Worm (Caenorhabditis elegans): Measurements from ENCODE around the gene cyl-1.

The cyl-1 gene

DNA sequence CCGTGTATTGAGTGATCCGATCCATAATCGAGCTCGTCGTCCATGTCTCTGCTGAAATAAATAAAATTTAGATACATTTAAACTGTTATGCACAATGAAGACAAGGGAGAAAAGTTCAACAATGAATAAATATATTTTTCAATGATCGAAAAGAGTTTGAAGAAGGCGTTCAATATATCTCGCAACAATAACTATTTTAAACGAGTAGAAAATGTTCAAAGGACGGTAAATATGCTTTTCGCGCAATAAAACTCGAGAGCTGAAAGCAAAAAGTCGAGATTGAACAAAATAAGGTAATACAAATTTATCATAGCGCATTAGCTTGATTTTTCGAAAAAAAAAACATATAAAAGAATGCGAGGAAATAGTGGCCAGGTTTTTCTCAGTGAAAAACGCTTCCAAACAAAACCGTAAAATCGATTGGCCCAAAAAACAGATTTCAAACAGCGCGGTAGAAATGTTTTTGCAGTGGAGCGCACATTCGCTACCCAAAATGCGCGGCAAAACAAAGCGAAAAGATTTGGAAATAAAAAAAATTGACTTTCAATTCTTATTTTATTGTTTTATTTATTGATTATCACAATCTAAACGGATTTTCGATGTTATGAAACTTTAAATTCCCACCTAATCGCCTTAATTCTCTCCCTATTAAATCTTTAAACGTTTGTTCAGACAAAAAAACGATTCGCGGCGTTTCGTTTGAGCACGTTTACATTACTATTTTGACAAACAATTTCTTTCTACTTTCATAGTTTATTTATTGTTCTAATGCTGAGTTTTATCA lies 47.5 kb upstream of the cyl-1 start, which contains the start of the genes kup-1 and F10C2.4 (continued):
- TF ChIP-seq unc-39 (tag; optimal IDR thresholded peaks at IDR 0.05) (no peak), nhr-237 (tag; optimal IDR thresholded peaks at IDR 0.05) (no peak), ZK337.2 (GFP tag; IDR thresholded peaks at IDR 0.05) (no peak), ztf-7 (tag; optimal IDR thresholded peaks at IDR 0.05) (no peak), nhr-6 (tag; optimal IDR thresholded peaks at IDR 0.05) (peak; percentile 88), hif-1 (tag; optimal IDR thresholded peaks at IDR 0.05) (no peak), ceh-82 (tag; optimal IDR thresholded peaks at IDR 0.05) (no peak), nhr-28 (tag; optimal IDR thresholded peaks at IDR 0.05) (peak; percentile 23), hlh-11 (tag; optimal IDR thresholded peaks at IDR 0.05) (no peak), aly-2 (tag; optimal IDR thresholded peaks at IDR 0.05) (no peak), skn-1 (tag; optimal IDR thresholded peaks at IDR 0.05) (no peak), dpl-1 (GFP tag; optimal IDR thresholded peaks at IDR 0.05) (peak; percentile 91)

- TF ChIP-seq Y5F2A.4 (GFP tag; optimal IDR thresholded peaks at IDR 0.05) (no peak), daf-8 (GFP tag; IDR thresholded peaks at IDR 0.05) (no peak), pha-4 (GFP tag; IDR thresholded peaks at IDR 0.05) (no peak), pha-4 (tag; optimal IDR thresholded peaks at IDR 0.05) (peak; percentile 5), aly-2 (tag; optimal IDR thresholded peaks at IDR 0.05) (no peak), dmd-6 (GFP tag; IDR thresholded peaks at IDR 0.05) (no peak), hlh-11 (tag; optimal IDR thresholded peaks at IDR 0.05) (peak; percentile 19), nhr-25 (tag; optimal IDR thresholded peaks at IDR 0.05; ENCODE audit: borderline replicate concordance, insufficient read depth) (peak; percentile 59), hmg-1.1 (GFP tag; IDR thresholded peaks at IDR 0.05) (no peak), unc-62 (GFP tag; optimal IDR thresholded peaks at IDR 0.05 in 1 of 2) (peak in 1 of 2 experiments; percentile 90), unc-62 (tag; optimal IDR thresholded peaks at IDR 0.05) (no peak), nhr-6 (tag; optimal IDR thresholded peaks at IDR 0.05) (peak; percentile 63), nhr-48 (tag; optimal IDR thresholded peaks at IDR 0.05) (no peak), nhr-77 (tag; optimal IDR thresholded peaks at IDR 0.05) (no peak)
Observed at ce11 chrV:12039755-12040154, 46.2 kb upstream of the cyl-1 start.

DNA sequence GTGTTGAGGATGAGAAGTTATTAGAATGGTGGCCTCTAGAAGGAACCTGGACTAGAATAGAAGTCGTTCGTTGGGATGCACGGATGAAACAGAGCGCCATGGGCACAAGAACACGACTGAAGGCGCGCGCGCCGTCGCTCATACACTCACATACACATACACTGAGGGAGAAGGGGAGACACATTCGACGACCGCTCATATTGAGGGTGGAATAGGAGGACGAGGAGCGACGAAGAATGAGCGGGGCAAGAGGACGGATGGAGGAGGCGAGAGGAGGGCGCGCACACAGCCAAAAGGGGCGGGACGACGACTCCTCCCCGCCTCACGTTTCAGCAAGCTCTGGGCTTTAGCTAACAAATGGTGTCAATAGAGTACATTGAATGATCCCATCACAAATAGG lies 45.3 kb upstream of the cyl-1 start:
- TF ChIP-seq dmd-9 (GFP tag; IDR thresholded peaks at IDR 0.05) = no peak
- TF ChIP-seq ceh-44 (GFP tag; IDR thresholded peaks at IDR 0.05) = 0 out of 2 replicates have a peak, but pooled peaks have one; percentile 2
- peak; percentile 52 for TF ChIP-seq mep-1 (tag; optimal IDR thresholded peaks at IDR 0.05)
- peak in 1 of 2 experiments; percentile 14 for TF ChIP-seq hif-1 (tag; optimal IDR thresholded peaks at IDR 0.05)
- TF ChIP-seq daf-19 (GFP tag; conservative IDR thresholded peaks at IDR 0.05) = no peak
- TF ChIP-seq nhr-42 (GFP tag; IDR thresholded peaks at IDR 0.05) = no peak
- no peak for TF ChIP-seq R02D3.7 (tag; optimal IDR thresholded peaks at IDR 0.05)
- TF ChIP-seq ctbp-1 (GFP tag; IDR thresholded peaks at IDR 0.05) = 0 out of 2 replicates have a peak, but pooled peaks have one; percentile 15
- no peak for TF ChIP-seq daf-16 (GFP tag; optimal IDR thresholded peaks at IDR 0.05)
- no peak for TF ChIP-seq daf-16 (tag; optimal IDR thresholded peaks at IDR 0.05)
- TF ChIP-seq ama-1 (optimal IDR thresholded peaks at IDR 0.05) = peak; percentile 45
- peak; percentile 51 for TF ChIP-seq mes-2 (tag; optimal IDR thresholded peaks at IDR 0.05; ENCODE audit: poor library complexity, severe bottlenecking)
- no peak for TF ChIP-seq sdz-12 (GFP tag; optimal IDR thresholded peaks at IDR 0.05)
- TF ChIP-seq nhr-237 (tag; optimal IDR thresholded peaks at IDR 0.05) = no peak
- no peak for TF ChIP-seq nhr-102 (tag; optimal IDR thresholded peaks at IDR 0.05)
- no peak for TF ChIP-seq T26A8.4 (GFP tag; IDR thresholded peaks at IDR 0.05)
- TF ChIP-seq snpc-4 (tag; optimal IDR thresholded peaks at IDR 0.05) = no peak
- TF ChIP-seq nhr-6 (tag; optimal IDR thresholded peaks at IDR 0.05) = peak; percentile 25
- TF ChIP-seq lir-3 (tag; optimal IDR thresholded peaks at IDR 0.05) = no peak
- no peak for TF ChIP-seq madf-5 (GFP tag; IDR thresholded peaks at IDR 0.05)
- peak; percentile 30 for TF ChIP-seq lin-13 (GFP tag; optimal IDR thresholded peaks at IDR 0.05)
- TF ChIP-seq lin-38 (GFP tag; IDR thresholded peaks at IDR 0.05) = peak; percentile 28; the same call in 1 of the 2 replicates
- TF ChIP-seq lsy-2 (tag; optimal IDR thresholded peaks at IDR 0.05) = peak in 1 of 2 experiments; percentile 12
- TF ChIP-seq lim-7 (GFP tag; IDR thresholded peaks at IDR 0.05) = no peak
- TF ChIP-seq hlh-30 (tag; optimal IDR thresholded peaks at IDR 0.05; ENCODE audit: insufficient read depth) = peak; percentile 31
- no peak for TF ChIP-seq nhr-41 (GFP tag; IDR thresholded peaks at IDR 0.05)
- no peak for TF ChIP-seq fkh-10 (GFP tag; optimal IDR thresholded peaks at IDR 0.05)
- no peak for TF ChIP-seq lin-1 (GFP tag; IDR thresholded peaks at IDR 0.05)

All from whole organism, L4 larva.